Worm (Caenorhabditis elegans): Measurements from ENCODE around the gene F55A11.7.

ce11 chrV:11819451-11819850 is 32.2 kb upstream of the F55A11.7 start:
- no peak for TF ChIP-seq ztf-11 (tag; optimal IDR thresholded peaks at IDR 0.05)
- TF ChIP-seq mdl-1 (tag; optimal IDR thresholded peaks at IDR 0.05), result no peak
- no peak for TF ChIP-seq pqm-1 (tag; optimal IDR thresholded peaks at IDR 0.05)

Measured in whole organism, L4 larva.